Worm (Caenorhabditis elegans) whole organism, L1 larva: ENCODE results near the gene lsy-12.

Experiments
- C16A3.4 ChIP-seq: fragments of 150-350 bp; optimal IDR thresholded peaks from 2 replicates; lab custom pipeline; 2014; ENCODE audit warnings: missing biosample characterization, missing genetic modification characterization
- F16B12.6 ChIP-seq: fragments of 150-350 bp; optimal IDR thresholded peaks from 2 replicates; lab custom pipeline; 2014; ENCODE audit warnings: missing biosample characterization, missing genetic modification characterization
- Y116A8C.19 ChIP-seq: sonication (generic microtip); optimal IDR thresholded peaks from 2 replicates; lab custom pipeline; 2016; ENCODE audit warnings: missing compliant biosample characterization, missing genetic modification characterization, borderline replicate concordance
- blmp-1 ChIP-seq: fragments of 150-350 bp; optimal IDR thresholded peaks from 2 replicates; lab custom pipeline; 2014; ENCODE audit warnings: missing biosample characterization, missing genetic modification characterization
- ceh-8 ChIP-seq: fragments of 200-800 bp; sonication (Bioruptor generic); optimal IDR thresholded peaks from 2 replicates; lab custom pipeline; 2018; ENCODE audit warnings: mild to moderate bottlenecking, missing genetic modification characterization, moderate library complexity, missing compliant biosample characterization
- ceh-82 ChIP-seq, 3 experiments: fragments of 150-350 bp in 1 of 3; sonication (generic microtip) in 2 of 3; optimal IDR thresholded peaks; 2 replicates each; lab custom pipeline; 2014 to 2017; ENCODE audit warnings: missing biosample characterization in 3 of 3, missing genetic modification characterization in 3 of 3
- ces-1 ChIP-seq: fragments of 150-350 bp; optimal IDR thresholded peaks from 2 replicates; lab custom pipeline; 2014; ENCODE audit warnings: missing biosample characterization, missing genetic modification reagents, missing genetic modification characterization
- dsc-1 ChIP-seq: sonication (generic microtip); optimal IDR thresholded peaks from 2 replicates; lab custom pipeline; 2016; ENCODE audit warnings: mild to moderate bottlenecking, missing genetic modification characterization, missing compliant biosample characterization
- egl-13 ChIP-seq: sonication (generic microtip); optimal IDR thresholded peaks from 2 replicates; lab custom pipeline; 2016; ENCODE audit warnings: missing genotype, missing genetic modification reagents, missing genetic modification characterization, missing compliant biosample characterization
- elt-3 ChIP-seq, 6 experiments: fragments of 150-350 bp in 1 of 6; sonication (generic microtip); optimal IDR thresholded peaks; 2 replicates each; lab custom pipeline; 2017 to 2018; ENCODE audit warnings: missing biosample characterization in 6 of 6, missing genetic modification characterization in 6 of 6, inconsistent platforms in 1 of 6
- ets-5 ChIP-seq: fragments of 200-800 bp; sonication (Bioruptor generic); IDR thresholded peaks from 2 replicates; pipeline ENCODE4 v1.3.6; 2022; ENCODE audit warnings: missing genetic modification characterization, missing compliant biosample characterization
- fkh-4 ChIP-seq: sonication (generic microtip); optimal IDR thresholded peaks from 2 replicates; lab custom pipeline; 2016; ENCODE audit warnings: missing compliant biosample characterization, missing genetic modification characterization, borderline replicate concordance
- fos-1 ChIP-seq: fragments of 150-350 bp; optimal IDR thresholded peaks from 2 replicates; lab custom pipeline; 2014; ENCODE audit warnings: missing biosample characterization, missing genetic modification characterization
- grh-1 ChIP-seq: fragments of 200-800 bp; sonication (Bioruptor generic); IDR thresholded peaks from 2 replicates; pipeline ENCODE4 v1.3.6; 2022; ENCODE audit warnings: missing genetic modification reagents, missing genetic modification characterization, missing compliant biosample characterization
- hlh-4 ChIP-seq: sonication (generic microtip); optimal IDR thresholded peaks from 2 replicates; lab custom pipeline; 2016; ENCODE audit warnings: mild to moderate bottlenecking, missing genetic modification characterization, missing compliant biosample characterization
- isw-1 ChIP-seq: fragments of 200-800 bp; sonication (Bioruptor generic); IDR thresholded peaks from 2 replicates; pipeline ENCODE4 v1.3.6; 2022; ENCODE audit warnings: missing genetic modification characterization, missing compliant biosample characterization
- lin-14 ChIP-seq: fragments of 200-800 bp; sonication (Bioruptor generic); optimal IDR thresholded peaks from 2 replicates; lab custom pipeline; 2018; ENCODE audit warnings: mild to moderate bottlenecking, missing genetic modification characterization, moderate library complexity, missing compliant biosample characterization
- mab-9 ChIP-seq: fragments of 200-800 bp; sonication (Bioruptor generic); IDR thresholded peaks from 2 replicates; pipeline ENCODE4 v1.3.6; 2022; ENCODE audit warnings: missing genetic modification reagents, missing genetic modification characterization, missing compliant biosample characterization
- nhr-12 ChIP-seq: sonication (generic microtip); optimal IDR thresholded peaks from 2 replicates; lab custom pipeline; 2017; ENCODE audit warnings: missing biosample characterization, missing genetic modification characterization
- nhr-19 ChIP-seq: fragments of 200-800 bp; sonication (Bioruptor generic); conservative IDR thresholded peaks from 2 replicates; pipeline ENCODE4 v1.3.6; 2022; ENCODE audit warnings: missing genetic modification characterization, missing compliant biosample characterization
- nhr-47 ChIP-seq: sonication (generic microtip); optimal IDR thresholded peaks from 2 replicates; lab custom pipeline; 2016; ENCODE audit warnings: mild to moderate bottlenecking, missing genetic modification characterization, moderate library complexity, missing compliant biosample characterization
- nhr-71 ChIP-seq: sonication (generic microtip); optimal IDR thresholded peaks from 2 replicates; lab custom pipeline; 2016; ENCODE audit warnings: mild to moderate bottlenecking, missing genetic modification characterization, moderate library complexity, missing compliant biosample characterization
- nhr-76 ChIP-seq: sonication (generic microtip); optimal IDR thresholded peaks from 2 replicates; lab custom pipeline; 2017; ENCODE audit warnings: missing biosample characterization, missing genetic modification characterization
- nhr-84 ChIP-seq: sonication (generic microtip); optimal IDR thresholded peaks from 2 replicates; lab custom pipeline; 2017; ENCODE audit warnings: missing biosample characterization, missing genetic modification characterization
- nhr-85 ChIP-seq: sonication (generic microtip); peaks from one replicate; lab custom pipeline; 2016; ENCODE audit warnings: missing genetic modification characterization, inconsistent platforms, missing compliant biosample characterization
- nhr-90 ChIP-seq: sonication (generic microtip); optimal IDR thresholded peaks from 2 replicates; lab custom pipeline; 2016; ENCODE audit warnings: mild to moderate bottlenecking, missing genetic modification characterization, missing compliant biosample characterization; ENCODE audit not compliant: poor library complexity
- pqm-1 ChIP-seq: sonication (generic microtip); optimal IDR thresholded peaks from 3 replicates; lab custom pipeline; 2017; ENCODE audit warnings: missing biosample characterization, missing genetic modification characterization
- swsn-7 ChIP-seq: sonication (generic microtip); optimal IDR thresholded peaks from 2 replicates; lab custom pipeline; 2016; ENCODE audit warnings: missing genetic modification characterization, missing compliant biosample characterization
- unc-62 ChIP-seq: fragments of 150-350 bp; optimal IDR thresholded peaks from 2 replicates; lab custom pipeline; 2014; ENCODE audit warnings: missing biosample characterization, missing genetic modification reagents, missing genetic modification characterization
- vab-15 ChIP-seq: sonication (generic microtip); optimal IDR thresholded peaks from 2 replicates; lab custom pipeline; 2017; ENCODE audit warnings: missing genotype, mild to moderate bottlenecking, missing genetic modification characterization, missing compliant biosample characterization
- zip-4 ChIP-seq: fragments of 200-800 bp; sonication (Bioruptor generic); optimal IDR thresholded peaks from 2 replicates; lab custom pipeline; 2018; ENCODE audit warnings: mild to moderate bottlenecking, missing genetic modification characterization, moderate library complexity, missing compliant biosample characterization
- ztf-4 ChIP-seq: fragments of 150-350 bp; optimal IDR thresholded peaks from 2 replicates; lab custom pipeline; 2014; ENCODE audit warnings: missing biosample characterization, missing genetic modification characterization

The lsy-12 gene

DNA sequence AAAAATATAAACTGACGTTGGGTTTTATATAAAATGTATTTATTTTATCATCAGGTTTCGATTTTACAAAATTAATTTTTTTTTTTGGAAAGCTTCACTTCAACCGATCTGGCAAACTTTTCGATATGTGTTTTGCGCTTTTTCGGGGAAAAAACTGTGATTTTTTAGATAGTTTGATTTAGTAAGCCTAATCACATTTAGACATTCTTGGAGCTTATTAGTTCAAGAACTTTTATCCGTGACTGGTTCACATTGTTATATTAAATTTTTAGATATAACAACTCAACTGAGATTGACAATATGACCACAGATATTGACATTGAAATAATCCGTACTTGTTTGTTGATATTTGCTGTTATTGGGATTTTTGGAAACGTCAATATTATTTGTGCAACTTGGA is 22.1 kb downstream of the lsy-12 start, which contains the start of gene srsx-21:
srsx-21 (plus strand) TSS at position 301 of the 400 bp plus-strand sequence.
- TF ChIP-seq nhr-12 (tag; lab: Kevin White, UChicago) (no peak), F16B12.6 (no peak)

DNA sequence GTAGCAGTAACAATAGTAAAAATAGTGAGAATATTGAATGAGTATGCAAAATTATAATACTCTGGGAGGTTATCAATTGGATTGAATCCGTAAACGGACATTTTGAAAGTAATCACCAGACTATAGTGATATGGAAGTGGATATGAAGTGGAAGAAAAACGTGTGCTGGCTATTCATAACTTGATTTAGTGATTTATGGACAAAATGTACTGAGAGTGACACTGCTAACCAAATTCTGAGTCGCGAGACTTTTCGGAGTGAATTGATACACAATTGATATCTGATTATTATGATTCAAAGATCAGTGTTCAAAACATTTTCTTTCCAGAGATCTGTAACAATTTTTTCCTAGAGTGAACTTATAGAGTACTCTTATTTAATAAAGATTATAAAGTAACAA is 23.8 kb downstream of the lsy-12 start, which contains the start of gene sru-38:
sru-38 (minus strand) TSS at position 101 of the 400 bp plus-strand sequence.
- TF ChIP-seq dsc-1 (tag; lab: Kevin White, UChicago) (no peak), nhr-84 (tag; lab: Kevin White, UChicago) (no peak), zip-4 (no peak), pqm-1 (tag; lab: Kevin White, UChicago) (no peak), lin-14 (GFP tag; lab: Kevin White, UChicago) (no peak), mab-9 (GFP tag; lab: Robert Waterston, UW) (no peak), nhr-76 (tag; lab: Kevin White, UChicago) (no peak), fkh-4 (tag; lab: Kevin White, UChicago) (no peak), C16A3.4 (tag; lab: Kevin White, UChicago) (no peak), ceh-82 (tag; optimal IDR thresholded peaks at IDR 0.05; lab: Kevin White, UChicago) (no peak), hlh-4 (tag; lab: Kevin White, UChicago) (no peak), unc-62 (GFP tag; lab: Kevin White, UChicago) (no peak), vab-15 (no peak), grh-1 (GFP tag; lab: Robert Waterston, UW) (no peak)

DNA sequence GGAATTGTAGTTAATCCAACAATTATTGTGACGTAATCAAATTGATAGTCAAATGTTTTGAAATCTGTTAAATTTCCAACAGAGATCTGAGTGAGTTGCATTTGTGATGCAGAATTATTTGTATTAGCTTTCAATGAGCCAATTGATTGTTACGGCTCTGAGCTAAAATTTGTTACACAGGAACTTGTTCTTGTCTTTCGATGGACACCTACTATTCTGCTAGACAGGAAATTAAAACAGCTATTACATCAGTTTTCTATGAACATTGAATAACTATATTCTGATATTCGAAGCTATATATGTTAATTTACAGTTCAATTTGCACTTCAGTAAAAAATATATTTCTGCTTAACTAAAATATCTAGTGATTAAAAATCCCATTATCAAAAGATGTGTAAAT is 25.9 kb downstream of the lsy-12 start, which contains the start of gene sru-40:
sru-40 (minus strand) TSS at position 101 of the 400 bp plus-strand sequence.
- TF ChIP-seq ztf-4 (tag; lab: Kevin White, UChicago): no peak
- no peak for TF ChIP-seq nhr-90 (tag; lab: Kevin White, UChicago)
- no peak for TF ChIP-seq nhr-47 (tag; lab: Kevin White, UChicago)
- TF ChIP-seq zip-4: no peak
- no peak for TF ChIP-seq ceh-8 (GFP tag; lab: Kevin White, UChicago)

DNA sequence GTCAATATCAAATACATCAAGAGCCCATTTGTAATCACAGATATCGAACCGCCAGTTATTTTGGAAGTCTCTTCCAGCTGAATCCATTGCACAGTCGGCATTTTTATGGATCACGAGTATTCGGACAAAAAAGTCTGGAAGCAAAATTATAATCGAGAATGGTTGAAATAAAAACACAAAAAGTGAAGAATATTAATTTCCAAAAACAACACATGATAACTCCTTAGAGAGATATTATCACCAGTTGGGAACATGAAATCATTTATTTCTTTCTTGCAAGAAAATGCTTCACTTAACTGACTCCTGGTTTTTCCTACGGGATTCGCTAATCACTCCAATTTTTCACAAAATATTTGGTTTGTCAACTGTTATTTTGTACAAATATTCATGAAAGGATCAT is 35.6 kb downstream of the lsy-12 start, which contains the start of gene str-2:
str-2 (minus strand) TSS at position 101 of the 400 bp plus-strand sequence.
- TF ChIP-seq nhr-85 (no peak), nhr-71 (tag; lab: Kevin White, UChicago) (no peak), egl-13 (tag; lab: Kevin White, UChicago) (no peak), ztf-4 (tag; lab: Kevin White, UChicago) (no peak), ets-5 (no peak), nhr-47 (tag; lab: Kevin White, UChicago) (no peak), swsn-7 (tag; lab: Kevin White, UChicago) (no peak), isw-1 (GFP tag; lab: Robert Waterston, UW) (no peak), ceh-8 (GFP tag; lab: Kevin White, UChicago) (no peak), fos-1 (tag; lab: Kevin White, UChicago) (no peak), ces-1 (GFP tag; lab: Kevin White, UChicago) (no peak), nhr-19 (GFP tag; lab: Robert Waterston, UW) (no peak), lin-14 (GFP tag; lab: Kevin White, UChicago) (no peak), ceh-82 (tag; optimal IDR thresholded peaks at IDR 0.05; lab: Kevin White, UChicago) (no peak), zip-4 (no peak), Y116A8C.19 (tag; lab: Kevin White, UChicago) (no peak), elt-3 (tag; optimal IDR thresholded peaks at IDR 0.05; lab: Kevin White, UChicago) (no peak)
- TF ChIP-seq, all 84 proteins: peak for 0

- TF ChIP-seq ets-5: no peak
- TF ChIP-seq blmp-1 (tag; lab: Kevin White, UChicago): no peak
Measured at ce11 chrV:9821724-9822123, 38.0 kb downstream of the lsy-12 start, which contains the start of gene str-193. Gene str-193 (minus strand): TSS chrV:9821824.
